Worm (Caenorhabditis elegans) whole organism, mixed stage, embryonic: ENCODE results near the gene T05A8.11.

Source experiments
- M03D4.4 ChIP-seq: sonication (generic microtip); optimal IDR thresholded peaks from 2 replicates; lab custom pipeline; 2017; ENCODE audit warnings: mild to moderate bottlenecking, missing genetic modification characterization, missing compliant biosample characterization
- ceh-39 ChIP-seq: fragments of 150-350 bp; optimal IDR thresholded peaks from 2 replicates; lab custom pipeline; 2014; ENCODE audit warnings: missing biosample characterization, missing genetic modification characterization
- lin-32 ChIP-seq: fragments of 200-800 bp; sonication (Bioruptor generic); optimal IDR thresholded peaks from 2 replicates; lab custom pipeline; 2018; ENCODE audit warnings: mild to moderate bottlenecking, missing genetic modification characterization, missing compliant biosample characterization
- lsy-2 ChIP-seq: fragments of 150-350 bp; optimal IDR thresholded peaks from 2 replicates; lab custom pipeline; 2014; ENCODE audit warnings: missing biosample characterization, missing genetic modification characterization
- mab-5 ChIP-seq: fragments of 150-350 bp; optimal IDR thresholded peaks from 2 replicates; lab custom pipeline; 2014; ENCODE audit warnings: missing biosample characterization, missing genetic modification characterization
- mep-1 ChIP-seq: fragments of 150-350 bp; optimal IDR thresholded peaks from 2 replicates; lab custom pipeline; 2017; ENCODE audit warnings: missing biosample characterization, missing genetic modification reagents, missing genetic modification characterization, inconsistent platforms
- nhr-12 ChIP-seq: fragments of 150-350 bp; optimal IDR thresholded peaks from 2 replicates; lab custom pipeline; 2014; ENCODE audit warnings: missing biosample characterization, missing genetic modification characterization
- nhr-237 ChIP-seq: fragments of 150-350 bp; optimal IDR thresholded peaks from 2 replicates; lab custom pipeline; 2014; ENCODE audit warnings: missing biosample characterization, missing genetic modification characterization
- nhr-28 ChIP-seq: fragments of 150-350 bp; optimal IDR thresholded peaks from 2 replicates; lab custom pipeline; 2014; ENCODE audit warnings: missing biosample characterization, missing genetic modification characterization
- nhr-76 ChIP-seq: sonication (generic microtip); optimal IDR thresholded peaks from 2 replicates; lab custom pipeline; 2017; ENCODE audit warnings: missing biosample characterization, missing genetic modification characterization
- pha-4 ChIP-seq: fragments of 150-350 bp; optimal IDR thresholded peaks from 2 replicates; lab custom pipeline; 2018; ENCODE audit warnings: missing biosample characterization, missing genetic modification reagents, missing genetic modification characterization
- snpc-4 ChIP-seq: fragments of 150-350 bp; optimal IDR thresholded peaks from 2 replicates; lab custom pipeline; 2014; ENCODE audit warnings: missing biosample characterization, missing genetic modification characterization
- unc-39 ChIP-seq: fragments of 150-350 bp; optimal IDR thresholded peaks from 2 replicates; lab custom pipeline; 2014; ENCODE audit warnings: missing biosample characterization, missing genetic modification characterization
- ztf-11 ChIP-seq: fragments of 150-350 bp; optimal IDR thresholded peaks from 2 replicates; lab custom pipeline; 2014; ENCODE audit warnings: missing biosample characterization, missing genetic modification characterization

- TF ChIP-seq nhr-12 (tag; lab: Kevin White, UChicago) (no peak), nhr-237 (no peak), ztf-11 (tag; lab: Kevin White, UChicago) (no peak), mab-5 (tag; lab: Kevin White, UChicago) (no peak), nhr-76 (tag; lab: Kevin White, UChicago) (no peak), snpc-4 (no peak), lsy-2 (tag; lab: Kevin White, UChicago) (no peak), mep-1 (tag; lab: Kevin White, UChicago) (no peak), ceh-39 (tag; lab: Kevin White, UChicago) (no peak), lin-32 (GFP tag; lab: Kevin White, UChicago) (no peak), pha-4 (tag; lab: Kevin White, UChicago) (no peak), unc-39 (tag; lab: Kevin White, UChicago) (no peak), M03D4.4 (no peak), nhr-28 (no peak)
These were observed 5.2 kb upstream of the T05A8.11 start for ce11 chrII:2730647-2731046.
